Worm (Caenorhabditis elegans) whole organism, midembryonic: ENCODE data around the gene plpr-1.

Experiments
- T22C8.4 ChIP-seq: fragments of 200-800 bp; sonication (Bioruptor generic); IDR thresholded peaks from 2 replicates; pipeline ENCODE4 v1.3.6; 2022; ENCODE audit warnings: missing genetic modification characterization, missing compliant biosample characterization
- cog-1 ChIP-seq: sonication (generic microtip); optimal IDR thresholded peaks from 2 replicates; lab custom pipeline; 2016; ENCODE audit warnings: missing genetic modification characterization, missing compliant biosample characterization
- flt-1 ChIP-seq: fragments of 200-800 bp; sonication (Bioruptor generic); IDR thresholded peaks from 2 replicates; pipeline ENCODE4 v1.3.6; 2022; ENCODE audit warnings: missing genetic modification characterization, missing compliant biosample characterization
- klf-2 ChIP-seq: fragments of 200-800 bp; sonication (Bioruptor generic); conservative IDR thresholded peaks from 2 replicates; pipeline ENCODE4 v1.3.6; 2022; ENCODE audit warnings: missing genetic modification reagents, missing genetic modification characterization, missing compliant biosample characterization
- med-1 ChIP-seq: sonication (generic microtip); optimal IDR thresholded peaks from 2 replicates; lab custom pipeline; 2017; ENCODE audit warnings: missing genetic modification characterization, mild to moderate bottlenecking, missing compliant biosample characterization, antibody characterized with exemption, missing genetic modification reagents; ENCODE audit not compliant: insufficient read depth
- ztf-29 ChIP-seq: fragments of 200-800 bp; sonication (Bioruptor generic); IDR thresholded peaks from 2 replicates; pipeline ENCODE4 v1.3.6; 2022; ENCODE audit warnings: missing genetic modification reagents, missing genetic modification characterization, missing compliant biosample characterization

- no peak for TF ChIP-seq cog-1 (tag; lab: Kevin White, UChicago)
- TF ChIP-seq med-1 (GFP tag; lab: Kevin White, UChicago) = no peak
- TF ChIP-seq T22C8.4 (GFP tag; lab: Robert Waterston, UW) = no peak
- no peak for TF ChIP-seq klf-2 (GFP tag; lab: Robert Waterston, UW)
- no peak for TF ChIP-seq flt-1 (GFP tag; lab: Robert Waterston, UW)
- no peak for TF ChIP-seq ztf-29 (GFP tag; lab: Robert Waterston, UW)
These were observed 44.7 kb upstream of the plpr-1 start, which contains the start of gene F37H8.6 for ce11 chrII:11177376-11177775.
